3 fruit fly cellular contexts compared by ENCODE assay signal in the genomic region with DNA sequence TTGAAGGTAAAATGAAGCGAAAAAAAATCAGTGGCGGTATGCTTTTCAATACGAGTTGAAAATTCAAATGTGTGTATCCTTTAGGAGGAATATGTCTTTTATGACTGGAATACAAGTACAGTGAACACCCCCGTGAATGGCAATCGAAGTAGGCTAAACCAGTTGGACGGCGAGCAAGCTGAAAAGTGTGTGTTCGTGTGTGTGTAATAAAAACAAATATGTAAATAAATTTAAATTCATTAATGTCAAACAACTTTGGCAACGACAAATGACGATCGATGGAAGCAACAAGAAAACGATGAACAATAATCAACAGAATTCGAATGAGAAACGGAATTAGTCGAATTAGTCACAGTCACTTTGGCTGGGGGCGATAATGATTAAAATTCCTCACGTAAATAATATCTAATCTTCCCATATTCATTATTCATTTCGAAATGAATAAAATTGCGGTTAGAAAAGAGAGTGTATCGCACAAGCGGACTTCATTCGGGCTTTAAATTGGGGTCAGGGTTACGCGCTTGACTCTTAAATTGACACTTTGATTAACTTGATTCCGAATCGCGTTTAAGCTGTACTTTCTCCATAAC.
TF ChIP-seq lines count a peak whose summit lies in the region.

No protein-coding gene starts in this region.

- TF ChIP-seq CTCF in whole organism, embryonic (GFP tag; optimal IDR thresholded peaks at IDR 0.05; lab: Kevin White, UChicago), result no peak

TF ChIP-seq in whole organism, adult, 20 proteins besides CTCF, POLR2A, EP300 and RAD21:
- no peak for TF ChIP-seq Hr96 (GFP tag; optimal IDR thresholded peaks at IDR 0.05; lab: Kevin White, UChicago)
- peak; percentile 64 for TF ChIP-seq kay (GFP tag; lab: Kevin White, UChicago; ENCODE audit: borderline replicate concordance)

TF ChIP-seq in whole organism, embryonic, 481 proteins besides CTCF, POLR2A, EP300 and RAD21:
- TF ChIP-seq chinmo (GFP tag; IDR thresholded peaks at IDR 0.05; lab: Robert Waterston, UW; ENCODE audit: partially characterized antibody) (0 out of 4 replicates have a peak, but pooled peaks have one; percentile 23), grau (tag; optimal IDR thresholded peaks at IDR 0.05; lab: Kevin White, UChicago) (peak; percentile 60), CG13296 (GFP tag; optimal IDR thresholded peaks at IDR 0.05; lab: Kevin White, UChicago) (no peak), tin (GFP tag; optimal IDR thresholded peaks at IDR 0.05; lab: Kevin White, UChicago) (no peak), CG13123 (GFP tag; optimal IDR thresholded peaks at IDR 0.05; lab: Kevin White, UChicago) (no peak), abd-A (tag; optimal IDR thresholded peaks at IDR 0.05; lab: Kevin White, UChicago) (peak; percentile 56), vvl (GFP tag; IDR thresholded peaks at IDR 0.05; lab: Robert Waterston, UW) (peak; percentile 81; the same call in 1 of the 2 replicates), gsb-n (tag; optimal IDR thresholded peaks at IDR 0.05; lab: Kevin White, UChicago) (peak; percentile 6), bbx (GFP tag; IDR thresholded peaks at IDR 0.05; lab: Robert Waterston, UW; ENCODE audit: partially characterized antibody) (no peak), ewg (GFP tag; optimal IDR thresholded peaks at IDR 0.05; lab: Kevin White, UChicago) (no peak), CG9215 (GFP tag; IDR thresholded peaks at IDR 0.05; lab: Robert Waterston, UW) (no peak), sens (GFP tag; lab: Kevin White, UChicago) (peak; percentile 45), Fer3 (tag; optimal IDR thresholded peaks at IDR 0.05; lab: Kevin White, UChicago) (no peak), CG7987 (GFP tag; optimal IDR thresholded peaks at IDR 0.05; lab: Kevin White, UChicago) (no peak), oc (tag; optimal IDR thresholded peaks at IDR 0.05; lab: Kevin White, UChicago) (no peak), Aef1 (GFP tag; IDR thresholded peaks at IDR 0.05; lab: Robert Waterston, UW) (no peak), Kr (GFP tag; optimal IDR thresholded peaks at IDR 0.05; lab: Kevin White, UChicago) (no peak), salm (tag; optimal IDR thresholded peaks at IDR 0.05; lab: Kevin White, UChicago) (no peak), Hmr (GFP tag; optimal IDR thresholded peaks at IDR 0.05; lab: Kevin White, UChicago) (no peak), sqz (GFP tag; optimal IDR thresholded peaks at IDR 0.05; lab: Kevin White, UChicago) (no peak), usp (GFP tag; optimal IDR thresholded peaks at IDR 0.05; lab: Kevin White, UChicago) (no peak), MBD-R2 (GFP tag; IDR thresholded peaks at IDR 0.05; lab: Robert Waterston, UW) (no peak), sd (tag; optimal IDR thresholded peaks at IDR 0.05; lab: Kevin White, UChicago) (peak; percentile 74), Oaz (GFP tag; IDR thresholded peaks at IDR 0.05; lab: Robert Waterston, UW) (no peak)

TF ChIP-seq in whole organism, prepupa, 60 proteins besides CTCF, POLR2A, EP300 and RAD21:
- TF ChIP-seq dac (GFP tag; optimal IDR thresholded peaks at IDR 0.05; lab: Kevin White, UChicago) (no peak), svp (GFP tag; lab: Kevin White, UChicago) (peak; percentile 75), net (GFP tag; optimal IDR thresholded peaks at IDR 0.05; lab: Kevin White, UChicago) (no peak), Met (GFP tag; optimal IDR thresholded peaks at IDR 0.05; lab: Kevin White, UChicago) (no peak)
